Worm (Caenorhabditis elegans): ENCODE measurements around the gene mek-1.

- TF ChIP-seq hmg-4 (GFP tag; optimal IDR thresholded peaks at IDR 0.05), result no peak
- TF ChIP-seq F13C5.2 (tag; optimal IDR thresholded peaks at IDR 0.05), result no peak
- no peak for TF ChIP-seq hmbx-1 (tag; optimal IDR thresholded peaks at IDR 0.05)
- TF ChIP-seq tra-4 (tag; optimal IDR thresholded peaks at IDR 0.05), result no peak
- no peak for TF ChIP-seq ama-1 (optimal IDR thresholded peaks at IDR 0.05)
- TF ChIP-seq ceh-13 (GFP tag; optimal IDR thresholded peaks at IDR 0.05), result no peak
- no peak for TF ChIP-seq ets-7 (tag; optimal IDR thresholded peaks at IDR 0.05)
- no peak for TF ChIP-seq sea-1 (GFP tag; conservative IDR thresholded peaks at IDR 0.05)
These were observed 9.1 kb upstream of the mek-1 start for ce11 chrX:7469907-7470306.
